Fruit fly (Drosophila melanogaster): ENCODE data around the gene ari-1.

ari-1 gene

dm6 chrX:18083528-18084365 is 53.8 kb downstream of the ari-1 start:
- TF ChIP-seq OdsH (GFP tag; optimal IDR thresholded peaks at IDR 0.05): no peak
- TF ChIP-seq Eip78C (GFP tag): peak; percentile 37
- no peak for TF ChIP-seq CG6808 (GFP tag; optimal IDR thresholded peaks at IDR 0.05)
- TF ChIP-seq fkh (GFP tag; optimal IDR thresholded peaks at IDR 0.05): peak; percentile 84
- TF ChIP-seq Sox14 (GFP tag; optimal IDR thresholded peaks at IDR 0.05): peak; percentile 4

dm6 chrX:18082674-18083073 is 54.9 kb downstream of the ari-1 start:
- TF ChIP-seq CG11902 (GFP tag; optimal IDR thresholded peaks at IDR 0.05) (no peak), svp (GFP tag) (peak; percentile 37), CG8319 (GFP tag; optimal IDR thresholded peaks at IDR 0.05) (no peak), fkh (GFP tag; optimal IDR thresholded peaks at IDR 0.05) (peak; percentile 82), salr (GFP tag; optimal IDR thresholded peaks at IDR 0.05) (no peak)

All from whole organism, prepupa.